Worm (Caenorhabditis elegans) whole organism, young adult: ENCODE measurements around the gene sra-32.

Experiments used
- C06A6.2 ChIP-seq: fragments of 200-800 bp; sonication (Bioruptor generic); conservative IDR thresholded peaks from 2 replicates; pipeline ENCODE4 v1.3.6; 2022; ENCODE audit warnings: missing genetic modification characterization, missing compliant biosample characterization
- D2030.7 ChIP-seq: fragments of 200-800 bp; sonication (Bioruptor generic); IDR thresholded peaks from 2 replicates; pipeline ENCODE4 v1.3.6; 2022; ENCODE audit warnings: missing genetic modification reagents, missing genetic modification characterization, missing compliant biosample characterization
- F33H1.4 ChIP-seq: fragments of 200-800 bp; sonication (Bioruptor generic); IDR thresholded peaks from 2 replicates; pipeline ENCODE4 v1.3.6; 2022; ENCODE audit warnings: missing genetic modification reagents, missing genetic modification characterization, missing compliant biosample characterization
- F57C9.4 ChIP-seq: sonication (generic microtip); optimal IDR thresholded peaks from 2 replicates; lab custom pipeline; 2017; ENCODE audit warnings: mild to moderate bottlenecking, missing genetic modification characterization, missing compliant biosample characterization
- ZK185.1 ChIP-seq: sonication (generic microtip); optimal IDR thresholded peaks from 2 replicates; lab custom pipeline; 2016; ENCODE audit warnings: mild to moderate bottlenecking, missing genetic modification characterization, missing compliant biosample characterization; ENCODE audit not compliant: poor library complexity, severe bottlenecking
- atf-7 ChIP-seq: sonication (generic microtip); optimal IDR thresholded peaks from 2 replicates; lab custom pipeline; 2017; ENCODE audit warnings: mild to moderate bottlenecking, missing genetic modification characterization, missing compliant biosample characterization
- attf-3 ChIP-seq: fragments of 200-800 bp; sonication (Bioruptor generic); conservative IDR thresholded peaks from 2 replicates; pipeline ENCODE4 v1.3.6; 2022; ENCODE audit warnings: missing genetic modification reagents, missing genetic modification characterization, missing compliant biosample characterization
- attf-6 ChIP-seq: fragments of 200-800 bp; sonication (Bioruptor generic); IDR thresholded peaks from 2 replicates; pipeline ENCODE4 v1.3.6; 2022; ENCODE audit warnings: missing genetic modification reagents, missing genetic modification characterization, missing compliant biosample characterization
- bed-2 ChIP-seq: fragments of 200-800 bp; sonication (Bioruptor generic); IDR thresholded peaks from 2 replicates; pipeline ENCODE4 v1.3.6; 2022; ENCODE audit warnings: missing genetic modification reagents, missing genetic modification characterization, missing compliant biosample characterization
- ccch-3 ChIP-seq: fragments of 200-800 bp; sonication (Bioruptor generic); optimal IDR thresholded peaks from 2 replicates; lab custom pipeline; 2018; ENCODE audit warnings: mild to moderate bottlenecking, missing genetic modification characterization, missing compliant biosample characterization
- chd-7 ChIP-seq: sonication (generic microtip); optimal IDR thresholded peaks from 2 replicates; lab custom pipeline; 2016; ENCODE audit warnings: mild to moderate bottlenecking, missing genetic modification characterization, moderate library complexity, missing compliant biosample characterization
- dox-1 ChIP-seq: fragments of 200-800 bp; sonication (Bioruptor generic); IDR thresholded peaks from 2 replicates; pipeline ENCODE4 v1.3.6; 2022; ENCODE audit warnings: missing genetic modification reagents, missing genetic modification characterization, missing compliant biosample characterization
- egl-18 ChIP-seq: fragments of 200-800 bp; sonication (Bioruptor generic); IDR thresholded peaks from 2 replicates; pipeline ENCODE4 v1.3.6; 2022; ENCODE audit warnings: missing genetic modification reagents, missing genetic modification characterization, missing compliant biosample characterization
- egrh-3 ChIP-seq: fragments of 200-800 bp; sonication (Bioruptor generic); IDR thresholded peaks from 2 replicates; pipeline ENCODE4 v1.3.6; 2022; ENCODE audit warnings: missing genetic modification reagents, missing genetic modification characterization, missing compliant biosample characterization
- ets-4 ChIP-seq: fragments of 200-800 bp; sonication (Bioruptor generic); optimal IDR thresholded peaks from 2 replicates; lab custom pipeline; 2018; ENCODE audit warnings: mild to moderate bottlenecking, missing genetic modification characterization, missing compliant biosample characterization
- hmg-1.2 ChIP-seq: fragments of 200-800 bp; sonication (Bioruptor generic); IDR thresholded peaks from 2 replicates; pipeline ENCODE4 v1.3.6; 2022; ENCODE audit warnings: missing genetic modification reagents, missing genetic modification characterization, missing compliant biosample characterization
- hmg-20 ChIP-seq: fragments of 200-800 bp; sonication (Bioruptor generic); IDR thresholded peaks from 2 replicates; pipeline ENCODE4 v1.3.6; 2022; ENCODE audit warnings: missing genetic modification reagents, missing genetic modification characterization, missing compliant biosample characterization
- hsf-1 ChIP-seq: fragments of 200-800 bp; sonication (Bioruptor generic); IDR thresholded peaks from 2 replicates; pipeline ENCODE4 v1.3.6; 2022; ENCODE audit warnings: missing genetic modification reagents, missing genetic modification characterization, missing compliant biosample characterization
- lag-1 ChIP-seq: fragments of 200-800 bp; sonication (Bioruptor generic); IDR thresholded peaks from 2 replicates; pipeline ENCODE4 v1.3.6; 2022; ENCODE audit warnings: missing genetic modification reagents, missing genetic modification characterization, missing compliant biosample characterization
- lin-26 ChIP-seq: fragments of 200-800 bp; sonication (Bioruptor generic); IDR thresholded peaks from 2 replicates; pipeline ENCODE4 v1.3.6; 2022; ENCODE audit warnings: missing genetic modification reagents, missing genetic modification characterization, missing compliant biosample characterization
- lir-1 ChIP-seq: fragments of 200-800 bp; sonication (Bioruptor generic); conservative IDR thresholded peaks from 2 replicates; pipeline ENCODE4 v1.3.6; 2022; ENCODE audit warnings: missing genetic modification reagents, missing genetic modification characterization, missing compliant biosample characterization
- mes-4 ChIP-seq: sonication (generic microtip); optimal IDR thresholded peaks from 2 replicates; lab custom pipeline; 2016; ENCODE audit warnings: missing genotype, missing genetic modification characterization, missing compliant biosample characterization
- nhr-179 ChIP-seq: sonication (generic microtip); optimal IDR thresholded peaks from 2 replicates; lab custom pipeline; 2016; ENCODE audit warnings: mild to moderate bottlenecking, missing genetic modification characterization, missing compliant biosample characterization
- nhr-27 ChIP-seq: fragments of 200-800 bp; sonication (Bioruptor generic); optimal IDR thresholded peaks from 2 replicates; lab custom pipeline; 2018; ENCODE audit warnings: mild to moderate bottlenecking, missing genetic modification characterization, moderate library complexity, missing compliant biosample characterization
- nhr-80 ChIP-seq: sonication (generic microtip); optimal IDR thresholded peaks from 2 replicates; lab custom pipeline; 2016; ENCODE audit warnings: missing genetic modification characterization, missing compliant biosample characterization
- nhr-90 ChIP-seq: sonication (generic microtip); optimal IDR thresholded peaks from 2 replicates; lab custom pipeline; 2016; ENCODE audit warnings: missing genotype, mild to moderate bottlenecking, missing genetic modification characterization, missing compliant biosample characterization
- sdz-38 ChIP-seq: sonication (generic microtip); optimal IDR thresholded peaks from 2 replicates; lab custom pipeline; 2016; ENCODE audit warnings: missing genotype, missing genetic modification characterization, missing compliant biosample characterization
- tlf-1 ChIP-seq: fragments of 200-800 bp; sonication (Bioruptor generic); optimal IDR thresholded peaks from 2 replicates; lab custom pipeline; 2018; ENCODE audit warnings: mild to moderate bottlenecking, missing genetic modification characterization, missing compliant biosample characterization
- unc-62 ChIP-seq: fragments of 150-350 bp; optimal IDR thresholded peaks from 2 replicates; lab custom pipeline; 2014; ENCODE audit warnings: missing biosample characterization, missing genetic modification reagents, missing genetic modification characterization
- xnd-1 ChIP-seq: sonication (generic microtip); optimal IDR thresholded peaks from 2 replicates; lab custom pipeline; 2016; ENCODE audit warnings: missing genotype, missing genetic modification reagents, missing genetic modification characterization, missing compliant biosample characterization
- ztf-18 ChIP-seq: sonication (generic microtip); optimal IDR thresholded peaks from 2 replicates; lab custom pipeline; 2016; ENCODE audit warnings: missing genotype, mild to moderate bottlenecking, missing genetic modification characterization, missing compliant biosample characterization
- ztf-22 ChIP-seq: fragments of 200-800 bp; sonication (Bioruptor generic); optimal IDR thresholded peaks from 2 replicates; lab custom pipeline; 2018; ENCODE audit warnings: mild to moderate bottlenecking, missing genetic modification characterization, moderate library complexity, missing compliant biosample characterization
- ztf-26 ChIP-seq: sonication (generic microtip); optimal IDR thresholded peaks from 2 replicates; lab custom pipeline; 2017; ENCODE audit warnings: missing genetic modification characterization, missing compliant biosample characterization

Gene sra-32

DNA sequence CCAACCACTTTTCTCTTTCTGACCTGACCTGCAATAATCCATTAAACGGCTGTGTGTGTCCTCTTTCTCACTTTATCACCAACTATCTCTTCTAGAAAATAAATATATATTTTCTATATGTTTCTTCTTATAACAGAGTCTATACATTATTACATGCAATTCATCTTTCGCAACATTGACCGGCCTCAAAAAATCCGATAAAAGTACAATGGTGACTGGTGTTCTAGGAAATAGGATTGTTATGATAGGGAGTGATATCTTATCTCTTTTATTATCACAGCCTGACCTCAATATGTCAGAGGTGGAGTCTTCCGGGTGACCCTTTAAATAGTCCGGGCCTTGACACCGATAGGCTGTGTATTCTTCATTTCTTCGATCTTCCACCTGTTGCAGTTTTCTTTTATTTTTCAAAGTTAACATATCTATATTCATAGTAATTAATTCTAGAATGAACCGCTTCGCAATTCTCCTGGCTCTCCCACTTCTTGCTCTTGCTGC is 30.8 kb upstream of the sra-32 start, which contains the start of gene dao-2:
TSS of gene dao-2 (plus strand) at position 448 of the 498 bp plus-strand sequence.
- no peak for TF ChIP-seq lir-1 (GFP tag; lab: Robert Waterston, UW)
- TF ChIP-seq xnd-1 (tag; lab: Kevin White, UChicago) = no peak
- TF ChIP-seq attf-6 (GFP tag; lab: Robert Waterston, UW) = no peak
- TF ChIP-seq sdz-38 (tag; lab: Kevin White, UChicago) = no peak
- no peak for TF ChIP-seq ets-4 (GFP tag; lab: Kevin White, UChicago)
- TF ChIP-seq ccch-3 (GFP tag; lab: Kevin White, UChicago) = no peak
- no peak for TF ChIP-seq ZK185.1
- no peak for TF ChIP-seq F57C9.4 (tag; lab: Kevin White, UChicago)
- no peak for TF ChIP-seq hmg-1.2 (GFP tag; lab: Robert Waterston, UW)
- no peak for TF ChIP-seq nhr-80
- TF ChIP-seq D2030.7 (GFP tag; lab: Robert Waterston, UW) = no peak
- no peak for TF ChIP-seq unc-62
- no peak for TF ChIP-seq attf-3 (GFP tag; lab: Robert Waterston, UW)
- TF ChIP-seq egrh-3 (GFP tag; lab: Robert Waterston, UW) = no peak
- no peak for TF ChIP-seq egl-18 (GFP tag; lab: Robert Waterston, UW)
- no peak for TF ChIP-seq bed-2 (GFP tag; lab: Robert Waterston, UW)
- TF ChIP-seq hmg-20 = no peak
- TF ChIP-seq, all 124 proteins: peak for 0

DNA sequence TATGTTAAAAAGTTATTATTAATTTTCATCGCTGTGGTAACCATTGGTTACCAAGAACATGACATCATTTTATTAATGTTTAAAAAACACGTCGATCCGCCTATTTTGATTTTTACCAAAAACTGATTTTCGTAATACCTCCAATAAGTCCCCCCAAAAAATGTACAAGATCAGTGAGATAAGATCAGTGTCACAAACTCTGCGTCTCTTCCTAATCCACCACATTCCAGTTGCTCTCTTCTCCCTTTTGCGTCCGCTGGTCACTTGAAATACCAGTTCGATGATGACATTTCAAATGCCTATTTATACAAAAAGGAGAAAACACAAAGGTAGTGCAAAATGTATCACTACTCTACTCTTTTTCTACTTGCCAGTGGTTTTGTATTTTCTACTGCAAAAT is 28.3 kb upstream of the sra-32 start, which contains the start of gene M03A1.8:
TSS of gene M03A1.8 (plus strand) at position 269 of the 400 bp plus-strand sequence.
- TF ChIP-seq tlf-1 (GFP tag; lab: Kevin White, UChicago) = no peak
- no peak for TF ChIP-seq C06A6.2 (GFP tag; lab: Robert Waterston, UW)
- TF ChIP-seq chd-7 (tag; lab: Kevin White, UChicago) = no peak
- no peak for TF ChIP-seq nhr-90 (tag; lab: Kevin White, UChicago)
- TF ChIP-seq nhr-27 (tag; lab: Kevin White, UChicago) = no peak

DNA sequence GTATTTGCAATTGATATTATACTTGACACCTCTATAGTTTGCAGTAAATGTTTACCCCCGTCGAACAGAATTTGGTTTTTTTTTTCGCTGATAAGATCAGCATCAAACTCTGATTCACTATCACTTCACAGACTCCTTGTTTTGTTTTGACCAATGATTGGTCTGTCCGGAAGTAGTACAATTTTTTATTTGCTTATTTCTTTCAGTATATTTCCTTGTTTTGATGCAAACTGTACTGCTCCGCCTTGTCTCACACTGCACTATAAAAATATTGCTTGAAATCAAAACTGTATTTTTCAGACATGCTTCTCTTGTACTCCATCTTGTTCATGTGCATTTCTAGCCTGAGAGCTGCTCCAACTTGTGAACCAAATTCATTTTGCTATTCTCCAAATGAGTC is 25.7 kb upstream of the sra-32 start, which contains the start of gene M03A1.3:
TSS of gene M03A1.3 (plus strand) at position 301 of the 400 bp plus-strand sequence.
- no peak for TF ChIP-seq lag-1 (GFP tag; lab: Robert Waterston, UW)
- no peak for TF ChIP-seq ztf-18 (tag; lab: Kevin White, UChicago)
- TF ChIP-seq tlf-1 (GFP tag; lab: Kevin White, UChicago) = no peak
- no peak for TF ChIP-seq nhr-179
- TF ChIP-seq ztf-26 (tag; lab: Kevin White, UChicago) = no peak
- TF ChIP-seq atf-7 (tag; lab: Kevin White, UChicago) = no peak
- TF ChIP-seq egl-18 (GFP tag; lab: Robert Waterston, UW) = no peak
- no peak for TF ChIP-seq hmg-1.2 (GFP tag; lab: Robert Waterston, UW)
- TF ChIP-seq bed-2 (GFP tag; lab: Robert Waterston, UW) = no peak
- no peak for TF ChIP-seq mes-4
- TF ChIP-seq hsf-1 (GFP tag; lab: Robert Waterston, UW) = no peak
- no peak for TF ChIP-seq ztf-22 (GFP tag; lab: Kevin White, UChicago)
- no peak for TF ChIP-seq lin-26 (GFP tag; lab: Robert Waterston, UW)
- no peak for TF ChIP-seq dox-1

DNA sequence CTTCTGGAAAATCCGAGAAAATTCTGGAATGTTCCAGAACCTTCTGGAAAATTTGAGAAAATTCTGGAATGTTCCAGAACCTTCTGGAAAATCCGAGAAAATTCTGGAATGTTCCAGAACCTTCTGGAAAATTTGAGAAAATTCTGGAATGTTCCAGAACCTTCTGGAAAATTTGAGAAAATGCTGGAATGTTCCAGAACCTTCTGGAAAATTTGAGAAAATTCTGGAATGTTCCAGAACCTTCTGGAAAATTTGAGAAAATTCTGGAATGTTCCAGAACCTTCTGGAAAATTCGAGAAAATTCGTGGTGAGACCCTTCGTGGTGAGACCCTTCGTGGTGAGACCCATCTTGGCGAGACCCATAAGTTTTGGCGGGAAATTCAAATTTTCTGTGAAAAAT is 22.9 kb upstream of the sra-32 start:
- TF ChIP-seq F33H1.4 = peak; percentile 61
- TF ChIP-seq hsf-1 (GFP tag; lab: Robert Waterston, UW) = peak; percentile 93
